Fruit fly (Drosophila melanogaster): Measurements from ENCODE around the gene CG10949.
A peak's percentile ranks its signal among the peaks of the same experiment; 100 is the strongest.

CG10949 gene

dm6 chr2L:20414750-20415211 is 1.9 kb downstream of the CG10949 start, which contains the start of gene CG10947 (continued):
- TF ChIP-seq lilli (GFP tag; optimal IDR thresholded peaks at IDR 0.05) (peak; percentile 62), CG7928 (GFP tag; optimal IDR thresholded peaks at IDR 0.05) (peak; percentile 28), peb (GFP tag; IDR thresholded peaks at IDR 0.05) (0 out of 2 replicates have a peak, but pooled peaks have one; percentile 13), CG17359 (tag; optimal IDR thresholded peaks at IDR 0.05) (peak; percentile 53), Blimp-1 (GFP tag; optimal IDR thresholded peaks at IDR 0.05) (peak; percentile 14), CG12659 (GFP tag; optimal IDR thresholded peaks at IDR 0.05) (peak; percentile 70), CG7271 (tag; optimal IDR thresholded peaks at IDR 0.05) (peak; percentile 4), gcm2 (GFP tag; optimal IDR thresholded peaks at IDR 0.05) (peak; percentile 49), lola (GFP tag; optimal IDR thresholded peaks at IDR 0.05) (peak in 1 of 3 experiments; percentile 13), CG16815 (GFP tag; optimal IDR thresholded peaks at IDR 0.05) (peak; percentile 27), cas (GFP tag; IDR thresholded peaks at IDR 0.05) (no peak), dmrt11E (tag; optimal IDR thresholded peaks at IDR 0.05) (peak; percentile 60), hth (optimal IDR thresholded peaks at IDR 0.05) (no peak), danr (GFP tag; IDR thresholded peaks at IDR 0.05) (no peak), dimm (GFP tag; IDR thresholded peaks at IDR 0.05) (no peak), Atf3 (GFP tag; optimal IDR thresholded peaks at IDR 0.05) (peak; percentile 65), caup (GFP tag; optimal IDR thresholded peaks at IDR 0.05; ENCODE audit: severe bottlenecking) (peak; percentile 82), Dbx (GFP tag; IDR thresholded peaks at IDR 0.05) (peak; percentile 78; the same call in 2 of the 3 replicates), pzg (GFP tag; optimal IDR thresholded peaks at IDR 0.05) (peak; percentile 44), CG43689 (GFP tag; IDR thresholded peaks at IDR 0.05) (no peak), CG12391 (tag; optimal IDR thresholded peaks at IDR 0.05) (peak; percentile 35), abd-A (tag; optimal IDR thresholded peaks at IDR 0.05) (no peak), CG18476 (GFP tag; optimal IDR thresholded peaks at IDR 0.05) (peak; percentile 46), CG1792 (GFP tag; optimal IDR thresholded peaks at IDR 0.05) (peak; percentile 65), tin (GFP tag; optimal IDR thresholded peaks at IDR 0.05) (peak; percentile 78), CG11093 (GFP tag; IDR thresholded peaks at IDR 0.05) (no peak), org-1 (GFP tag; optimal IDR thresholded peaks at IDR 0.05) (peak; percentile 29), sd (tag; optimal IDR thresholded peaks at IDR 0.05) (peak; percentile 10), CG4707 (GFP tag; optimal IDR thresholded peaks at IDR 0.05) (peak; percentile 60), CG1647 (GFP tag; optimal IDR thresholded peaks at IDR 0.05) (peak; percentile 64), CG4854 (GFP tag; optimal IDR thresholded peaks at IDR 0.05) (peak; percentile 70), CG9817 (tag; optimal IDR thresholded peaks at IDR 0.05) (peak; percentile 69), CG14710 (tag; optimal IDR thresholded peaks at IDR 0.05) (peak; percentile 28), vvl (GFP tag; IDR thresholded peaks at IDR 0.05) (peak; percentile 85), CG14965 (GFP tag; optimal IDR thresholded peaks at IDR 0.05; ENCODE audit: borderline replicate concordance) (peak; percentile 99), Atf6 (GFP tag; IDR thresholded peaks at IDR 0.05) (no peak), CG2712 (tag; optimal IDR thresholded peaks at IDR 0.05) (peak; percentile 47), Meics (GFP tag; optimal IDR thresholded peaks at IDR 0.05) (peak; percentile 67), gsb-n (tag; optimal IDR thresholded peaks at IDR 0.05) (peak; percentile 42), CG11695 (GFP tag; IDR thresholded peaks at IDR 0.05) (peak; percentile 46; the same call in 1 of the 3 replicates), CG2202 (tag; optimal IDR thresholded peaks at IDR 0.05) (peak; percentile 33), knrl (GFP tag; IDR thresholded peaks at IDR 0.05; ENCODE audit: partially characterized antibody) (peak; percentile 57), CG1832 (GFP tag; optimal IDR thresholded peaks at IDR 0.05) (no peak), pfk (GFP tag; optimal IDR thresholded peaks at IDR 0.05) (no peak), CG6683 (GFP tag; optimal IDR thresholded peaks at IDR 0.05) (no peak), NC2α (GFP tag; optimal IDR thresholded peaks at IDR 0.05) (peak; percentile 25), zen2 (GFP tag; IDR thresholded peaks at IDR 0.05; ENCODE audit: partially characterized antibody) (0 out of 3 replicates have a peak, but pooled peaks have one; percentile 27), CoRest (tag; optimal IDR thresholded peaks at IDR 0.05) (peak; percentile 55), CG13894 (tag; optimal IDR thresholded peaks at IDR 0.05) (no peak)
